Worm (Caenorhabditis elegans): Measurements from ENCODE around the gene T27E4.1.

DNA sequence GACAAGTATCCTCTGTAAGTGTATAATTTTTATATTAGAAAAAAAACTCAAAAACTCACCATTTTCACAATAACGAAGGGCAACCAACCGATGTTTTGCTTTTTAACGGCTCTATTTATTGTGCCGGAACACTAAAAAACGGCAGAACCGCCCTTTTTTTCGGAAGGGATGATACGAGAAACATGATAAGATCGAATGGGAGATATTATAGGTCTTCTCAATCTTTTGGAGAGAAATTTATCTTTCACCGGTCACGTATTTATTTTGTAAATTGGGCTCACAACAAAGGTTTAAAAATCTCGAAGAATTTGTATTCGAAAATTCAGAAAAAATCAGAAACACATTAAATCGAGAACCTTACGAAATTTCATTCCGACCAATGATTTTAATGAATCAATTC is 37.4 kb upstream of the T27E4.1 start, which contains the start of gene swm-1:
- TF ChIP-seq elt-3 (tag; optimal IDR thresholded peaks at IDR 0.05) = no peak
- TF ChIP-seq fos-1 (tag; optimal IDR thresholded peaks at IDR 0.05) = no peak
- no peak for TF ChIP-seq mdl-1 (tag; optimal IDR thresholded peaks at IDR 0.05)
- no peak for TF ChIP-seq lin-39 (tag; optimal IDR thresholded peaks at IDR 0.05)
- TF ChIP-seq lsy-2 (tag; optimal IDR thresholded peaks at IDR 0.05) = no peak
- no peak for TF ChIP-seq ceh-82 (tag; optimal IDR thresholded peaks at IDR 0.05)

Measured in whole organism, L2 larva.